Worm (Caenorhabditis elegans) whole organism, young adult: ENCODE data around the gene Y40H4A.2.

ENCODE experiments used
- Y56A3A.18 ChIP-seq: fragments of 200-800 bp; sonication (Bioruptor generic); IDR thresholded peaks from 2 replicates; pipeline ENCODE4 v1.3.6; 2022; ENCODE audit warnings: missing genetic modification reagents, missing genetic modification characterization, missing compliant biosample characterization
- bed-2 ChIP-seq: fragments of 200-800 bp; sonication (Bioruptor generic); IDR thresholded peaks from 2 replicates; pipeline ENCODE4 v1.3.6; 2022; ENCODE audit warnings: missing genetic modification reagents, missing genetic modification characterization, missing compliant biosample characterization
- ceh-100 ChIP-seq: fragments of 200-800 bp; sonication (Bioruptor generic); IDR thresholded peaks from 2 replicates; pipeline ENCODE4 v1.3.6; 2022; ENCODE audit warnings: missing genetic modification reagents, missing genetic modification characterization, missing compliant biosample characterization
- die-1 ChIP-seq: sonication (generic microtip); optimal IDR thresholded peaks from 2 replicates; lab custom pipeline; 2016; ENCODE audit warnings: missing genotype, mild to moderate bottlenecking, missing genetic modification characterization, missing compliant biosample characterization
- efl-1 ChIP-seq: fragments of 150-350 bp; optimal IDR thresholded peaks from 2 replicates; lab custom pipeline; 2014; ENCODE audit warnings: missing biosample characterization, missing genetic modification reagents, missing genetic modification characterization
- let-607 ChIP-seq, 2 experiments: fragments of 200-800 bp in 1 of 2; sonication (Bioruptor generic) in 1 of 2; sonication (generic microtip) in 1 of 2; optimal IDR thresholded peaks; 2 replicates each; lab custom pipeline; 2016 to 2018; ENCODE audit warnings: mild to moderate bottlenecking in 2 of 2, missing compliant biosample characterization in 2 of 2, missing genetic modification characterization in 2 of 2, moderate library complexity in 2 of 2, missing genotype in 1 of 2
- lin-54 ChIP-seq: fragments of 200-800 bp; sonication (Bioruptor generic); optimal IDR thresholded peaks from 2 replicates; lab custom pipeline; 2018; ENCODE audit warnings: mild to moderate bottlenecking, missing genetic modification characterization, missing compliant biosample characterization
- rcor-1 ChIP-seq: fragments of 200-800 bp; sonication (Bioruptor generic); IDR thresholded peaks from 2 replicates; pipeline ENCODE4 v1.3.6; 2022; ENCODE audit warnings: missing genetic modification reagents, missing genetic modification characterization, missing compliant biosample characterization

- TF ChIP-seq bed-2 (GFP tag; lab: Robert Waterston, UW), result no peak
- no peak for TF ChIP-seq ceh-100 (GFP tag; lab: Robert Waterston, UW)
- no peak for TF ChIP-seq efl-1
- TF ChIP-seq Y56A3A.18 (GFP tag; lab: Robert Waterston, UW), result no peak
- TF ChIP-seq rcor-1 (GFP tag; lab: Robert Waterston, UW), result no peak
- no peak for TF ChIP-seq die-1 (tag; lab: Kevin White, UChicago)
- no peak for TF ChIP-seq let-607 (tag; optimal IDR thresholded peaks at IDR 0.05; lab: Kevin White, UChicago)
- TF ChIP-seq lin-54 (GFP tag; lab: Kevin White, UChicago), result no peak
These were observed 36.7 kb downstream of the Y40H4A.2 start for ce11 chrV:14548510-14548909.
